Comparison of ENCODE assay signal across 1 fruit fly cellular context in the genomic region with DNA sequence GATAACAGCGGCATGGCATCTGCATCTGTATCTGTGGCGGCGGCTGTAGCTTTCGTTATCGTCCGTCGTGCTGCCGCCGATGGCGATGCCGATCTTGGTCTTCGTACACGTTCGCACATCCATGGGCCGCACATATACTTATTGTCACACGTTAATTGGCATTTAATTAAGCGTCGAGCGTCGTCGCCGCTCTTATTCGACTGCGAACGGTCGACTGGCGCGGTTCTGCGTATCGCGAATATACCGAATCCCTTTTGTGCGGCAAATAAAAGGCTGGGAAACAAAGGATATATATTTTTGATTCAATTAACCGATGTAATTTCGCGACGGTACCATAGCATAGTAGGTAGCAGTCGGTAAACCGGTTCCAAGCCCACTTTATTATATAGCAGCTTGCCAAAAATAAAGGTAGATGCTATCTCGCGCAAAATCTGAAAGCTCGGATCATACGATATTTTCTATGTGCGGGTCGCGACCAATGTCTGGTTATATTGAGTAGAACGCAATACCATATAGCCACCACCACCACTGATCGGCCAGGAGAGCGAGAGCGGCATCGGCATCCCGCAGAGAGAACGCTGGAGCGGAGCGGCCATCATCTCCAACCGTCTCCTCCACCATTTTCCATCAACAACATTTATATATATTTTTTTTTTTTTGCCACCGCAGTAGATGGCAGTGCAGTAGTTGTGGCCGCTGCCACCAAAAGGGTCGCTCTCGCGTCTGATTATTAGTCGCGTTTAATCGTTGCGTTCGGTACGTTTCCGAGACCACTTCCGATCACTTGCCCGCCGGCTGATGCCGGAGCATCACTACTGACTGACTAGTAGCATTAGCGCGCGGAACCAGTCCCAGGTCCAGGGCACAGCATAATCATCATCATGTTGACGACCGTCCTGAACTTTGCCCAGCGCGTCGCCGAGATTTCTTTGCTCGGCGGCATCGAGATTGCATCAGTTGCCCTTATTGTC.
TF ChIP-seq lines count a peak whose summit lies in the region.

A gene (plus strand): TSS at position 192 of the 971 bp plus-strand sequence.

TF ChIP-seq in whole organism, embryonic, 481 proteins besides CTCF, POLR2A, EP300 and RAD21 (continued from another document):
- 0 out of 2 replicates have a peak, but pooled peaks have one; percentile 4 for TF ChIP-seq Rfx (GFP tag; IDR thresholded peaks at IDR 0.05; lab: Robert Waterston, UW)
- TF ChIP-seq bab2 (GFP tag; optimal IDR thresholded peaks at IDR 0.05; lab: Kevin White, UChicago): no peak
- TF ChIP-seq vvl (GFP tag; IDR thresholded peaks at IDR 0.05; lab: Robert Waterston, UW): no peak
- no peak for TF ChIP-seq sima (GFP tag; optimal IDR thresholded peaks at IDR 0.05; lab: Kevin White, UChicago)
- no peak for TF ChIP-seq Nf-YB (GFP tag; optimal IDR thresholded peaks at IDR 0.05; lab: Kevin White, UChicago)
- TF ChIP-seq CG30020 (tag; optimal IDR thresholded peaks at IDR 0.05; lab: Kevin White, UChicago): no peak
- no peak for TF ChIP-seq sc (optimal IDR thresholded peaks at IDR 0.05; lab: Kevin White, UChicago)
- TF ChIP-seq sc (GFP tag; optimal IDR thresholded peaks at IDR 0.05; lab: Kevin White, UChicago): no peak
- TF ChIP-seq CG34422 (GFP tag; IDR thresholded peaks at IDR 0.05; lab: Robert Waterston, UW): peak; percentile 21; the same call in 1 of the 3 replicates
- no peak; the same call in 1 of the 2 replicates for TF ChIP-seq CG14014 (GFP tag; IDR thresholded peaks at IDR 0.05; lab: Robert Waterston, UW)
- TF ChIP-seq CG2678 (tag; optimal IDR thresholded peaks at IDR 0.05; lab: Kevin White, UChicago): peak; percentile 28
- peak in 1 of 2 experiments; percentile 62 for TF ChIP-seq Trl (optimal IDR thresholded peaks at IDR 0.05; lab: Kevin White, UChicago)
- TF ChIP-seq Trl (GFP tag; optimal IDR thresholded peaks at IDR 0.05; lab: Kevin White, UChicago): no peak
- 0 out of 3 replicates have a peak, but pooled peaks have one; percentile 50 for TF ChIP-seq CG6175 (GFP tag; IDR thresholded peaks at IDR 0.05; lab: Robert Waterston, UW)
- TF ChIP-seq crp (GFP tag; optimal IDR thresholded peaks at IDR 0.05; lab: Kevin White, UChicago): no peak
- no peak for TF ChIP-seq bigmax (GFP tag; optimal IDR thresholded peaks at IDR 0.05; lab: Kevin White, UChicago)
- no peak for TF ChIP-seq CG8924 (tag; optimal IDR thresholded peaks at IDR 0.05; lab: Kevin White, UChicago)
- TF ChIP-seq CG3281 (GFP tag; optimal IDR thresholded peaks at IDR 0.05; lab: Kevin White, UChicago): peak; percentile 34
- TF ChIP-seq CG15601 (tag; optimal IDR thresholded peaks at IDR 0.05; lab: Kevin White, UChicago): no peak
- no peak for TF ChIP-seq Dbx (GFP tag; IDR thresholded peaks at IDR 0.05; lab: Robert Waterston, UW)
- TF ChIP-seq CG17359 (tag; optimal IDR thresholded peaks at IDR 0.05; lab: Kevin White, UChicago): no peak
- TF ChIP-seq Adf1 (GFP tag; IDR thresholded peaks at IDR 0.05; lab: Robert Waterston, UW): peak; percentile 40; the same call in 1 of the 2 replicates
- no peak for TF ChIP-seq CG15073 (GFP tag; optimal IDR thresholded peaks at IDR 0.05; lab: Kevin White, UChicago)
- TF ChIP-seq CG18619 (GFP tag; optimal IDR thresholded peaks at IDR 0.05; lab: Kevin White, UChicago): no peak
- no peak for TF ChIP-seq tna (GFP tag; IDR thresholded peaks at IDR 0.05; lab: Robert Waterston, UW; ENCODE audit: partially characterized antibody)
